Worm (Caenorhabditis elegans) whole organism, mixed stage, embryonic: Measurements from ENCODE around the gene frpr-2.

Experiments
- M03D4.4 ChIP-seq: sonication (generic microtip); optimal IDR thresholded peaks from 2 replicates; lab custom pipeline; 2017; ENCODE audit warnings: mild to moderate bottlenecking, missing genetic modification characterization, missing compliant biosample characterization
- bed-3 ChIP-seq: fragments of 200-800 bp; sonication (Bioruptor generic); optimal IDR thresholded peaks from 3 replicates; lab custom pipeline; 2018; ENCODE audit warnings: mild to moderate bottlenecking, missing genetic modification characterization, moderate library complexity, missing compliant biosample characterization
- blmp-1 ChIP-seq: fragments of 150-350 bp; optimal IDR thresholded peaks from 2 replicates; lab custom pipeline; 2014; ENCODE audit warnings: missing biosample characterization, missing genetic modification characterization
- ceh-39 ChIP-seq: fragments of 150-350 bp; optimal IDR thresholded peaks from 2 replicates; lab custom pipeline; 2014; ENCODE audit warnings: missing biosample characterization, missing genetic modification characterization
- ceh-43 ChIP-seq: fragments of 200-800 bp; sonication (Bioruptor generic); optimal IDR thresholded peaks from 2 replicates; lab custom pipeline; 2018; ENCODE audit warnings: mild to moderate bottlenecking, missing genetic modification characterization, moderate library complexity, missing compliant biosample characterization
- ceh-83 ChIP-seq: fragments of 200-800 bp; sonication (Bioruptor generic); optimal IDR thresholded peaks from 2 replicates; lab custom pipeline; 2018; ENCODE audit warnings: mild to moderate bottlenecking, missing genetic modification characterization, missing compliant biosample characterization
- ces-1 ChIP-seq: fragments of 150-350 bp; optimal IDR thresholded peaks from 2 replicates; lab custom pipeline; 2014; ENCODE audit warnings: missing biosample characterization, missing genetic modification reagents, missing genetic modification characterization
- cnd-1 ChIP-seq: fragments of 200-800 bp; sonication (Bioruptor generic); optimal IDR thresholded peaks from 2 replicates; lab custom pipeline; 2018; ENCODE audit warnings: mild to moderate bottlenecking, missing genetic modification characterization, missing compliant biosample characterization
- elt-1 ChIP-seq: sonication (generic microtip); optimal IDR thresholded peaks from 2 replicates; lab custom pipeline; 2017; ENCODE audit warnings: missing genetic modification characterization, mild to moderate bottlenecking, missing compliant biosample characterization, antibody characterized with exemption, moderate library complexity, borderline replicate concordance; ENCODE audit not compliant: insufficient read depth
- elt-3 ChIP-seq: fragments of 150-350 bp; optimal IDR thresholded peaks from 2 replicates; lab custom pipeline; 2014; ENCODE audit warnings: missing biosample characterization, missing genetic modification characterization
- flh-1 ChIP-seq: fragments of 200-800 bp; sonication (Bioruptor generic); optimal IDR thresholded peaks from 2 replicates; lab custom pipeline; 2018; ENCODE audit warnings: mild to moderate bottlenecking, missing genetic modification characterization, moderate library complexity, missing compliant biosample characterization
- ham-2 ChIP-seq: fragments of 200-800 bp; sonication (Bioruptor generic); optimal IDR thresholded peaks from 2 replicates; lab custom pipeline; 2018; ENCODE audit warnings: mild to moderate bottlenecking, missing genetic modification characterization, missing compliant biosample characterization
- hlh-1 ChIP-seq: fragments of 150-350 bp; optimal IDR thresholded peaks from 2 replicates; lab custom pipeline; 2014; ENCODE audit warnings: missing biosample characterization, missing genetic modification reagents, missing genetic modification characterization
- lin-13 ChIP-seq: fragments of 150-350 bp; optimal IDR thresholded peaks from 2 replicates; lab custom pipeline; 2014; ENCODE audit warnings: missing biosample characterization, missing genetic modification characterization
- lsy-2 ChIP-seq: fragments of 150-350 bp; optimal IDR thresholded peaks from 2 replicates; lab custom pipeline; 2014; ENCODE audit warnings: missing biosample characterization, missing genetic modification characterization
- mab-5 ChIP-seq: fragments of 150-350 bp; optimal IDR thresholded peaks from 2 replicates; lab custom pipeline; 2014; ENCODE audit warnings: missing biosample characterization, missing genetic modification characterization
- mep-1 ChIP-seq: fragments of 150-350 bp; optimal IDR thresholded peaks from 2 replicates; lab custom pipeline; 2017; ENCODE audit warnings: missing biosample characterization, missing genetic modification reagents, missing genetic modification characterization, inconsistent platforms
- mls-2 ChIP-seq: sonication (generic microtip); optimal IDR thresholded peaks from 2 replicates; lab custom pipeline; 2016; ENCODE audit warnings: mild to moderate bottlenecking, missing genetic modification characterization, moderate library complexity, missing compliant biosample characterization
- nhr-12 ChIP-seq: fragments of 150-350 bp; optimal IDR thresholded peaks from 2 replicates; lab custom pipeline; 2014; ENCODE audit warnings: missing biosample characterization, missing genetic modification characterization
- nhr-237 ChIP-seq: fragments of 150-350 bp; optimal IDR thresholded peaks from 2 replicates; lab custom pipeline; 2014; ENCODE audit warnings: missing biosample characterization, missing genetic modification characterization
- nhr-28 ChIP-seq: fragments of 150-350 bp; optimal IDR thresholded peaks from 2 replicates; lab custom pipeline; 2014; ENCODE audit warnings: missing biosample characterization, missing genetic modification characterization
- nhr-76 ChIP-seq: sonication (generic microtip); optimal IDR thresholded peaks from 2 replicates; lab custom pipeline; 2017; ENCODE audit warnings: missing biosample characterization, missing genetic modification characterization
- pha-4 ChIP-seq: fragments of 150-350 bp; optimal IDR thresholded peaks from 2 replicates; lab custom pipeline; 2018; ENCODE audit warnings: missing biosample characterization, missing genetic modification reagents, missing genetic modification characterization
- snpc-4 ChIP-seq: fragments of 150-350 bp; optimal IDR thresholded peaks from 2 replicates; lab custom pipeline; 2014; ENCODE audit warnings: missing biosample characterization, missing genetic modification characterization
- sptf-1 ChIP-seq: sonication (generic microtip); optimal IDR thresholded peaks from 2 replicates; lab custom pipeline; 2017; ENCODE audit warnings: mild to moderate bottlenecking, missing genetic modification characterization, moderate library complexity, missing compliant biosample characterization
- tbx-8 ChIP-seq: fragments of 200-800 bp; sonication (Bioruptor generic); optimal IDR thresholded peaks from 2 replicates; lab custom pipeline; 2018; ENCODE audit warnings: mild to moderate bottlenecking, missing genetic modification characterization, moderate library complexity, missing compliant biosample characterization
- unc-120 ChIP-seq: sonication (generic microtip); optimal IDR thresholded peaks from 2 replicates; lab custom pipeline; 2017; ENCODE audit warnings: missing genetic modification characterization, missing compliant biosample characterization; ENCODE audit not compliant: poor library complexity, severe bottlenecking
- unc-39 ChIP-seq: fragments of 150-350 bp; optimal IDR thresholded peaks from 2 replicates; lab custom pipeline; 2014; ENCODE audit warnings: missing biosample characterization, missing genetic modification characterization
- unc-62 ChIP-seq: fragments of 150-350 bp; optimal IDR thresholded peaks from 2 replicates; lab custom pipeline; 2014; ENCODE audit warnings: missing biosample characterization, missing genetic modification reagents, missing genetic modification characterization
- zip-8 ChIP-seq: fragments of 150-350 bp; optimal IDR thresholded peaks from 2 replicates; lab custom pipeline; 2014; ENCODE audit warnings: missing biosample characterization, missing genetic modification characterization
- ztf-11 ChIP-seq: fragments of 150-350 bp; optimal IDR thresholded peaks from 2 replicates; lab custom pipeline; 2014; ENCODE audit warnings: missing biosample characterization, missing genetic modification characterization

Gene frpr-2

DNA sequence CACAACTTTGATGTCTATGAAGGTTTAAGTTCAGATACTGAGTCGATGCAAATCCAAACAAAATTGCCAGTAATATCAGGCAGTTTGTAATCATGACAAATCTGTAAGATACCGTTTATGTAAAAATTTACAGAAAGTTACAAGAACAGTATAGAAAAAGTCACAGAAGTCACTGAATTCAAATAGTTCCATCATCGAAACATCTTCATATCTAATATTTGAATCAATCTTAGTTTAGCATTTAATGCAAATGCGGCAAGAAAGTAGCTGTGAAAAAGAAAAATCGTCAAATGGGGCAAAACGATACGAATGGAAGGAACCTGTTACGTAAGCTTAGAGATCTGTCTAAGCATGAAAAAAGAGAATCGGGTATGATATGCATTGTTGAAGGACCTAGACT lies 22.1 kb upstream of the frpr-2 start, which contains the start of gene gmap-2:
gmap-2 (minus strand) TSS at position 101 of the 400 bp plus-strand sequence.
- TF ChIP-seq sptf-1 (no peak), M03D4.4 (tag; lab: Kevin White, UChicago) (no peak), nhr-237 (tag; lab: Kevin White, UChicago) (no peak), ham-2 (no peak), unc-39 (tag; lab: Kevin White, UChicago) (no peak), nhr-12 (tag; lab: Kevin White, UChicago) (no peak), ztf-11 (no peak), tbx-8 (GFP tag; lab: Kevin White, UChicago) (no peak), mab-5 (tag; lab: Kevin White, UChicago) (no peak), ceh-39 (tag; lab: Kevin White, UChicago) (no peak), unc-62 (GFP tag; lab: Kevin White, UChicago) (no peak), mls-2 (tag; lab: Kevin White, UChicago) (no peak), bed-3 (no peak)
- TF ChIP-seq, all 35 proteins: peak for 0

DNA sequence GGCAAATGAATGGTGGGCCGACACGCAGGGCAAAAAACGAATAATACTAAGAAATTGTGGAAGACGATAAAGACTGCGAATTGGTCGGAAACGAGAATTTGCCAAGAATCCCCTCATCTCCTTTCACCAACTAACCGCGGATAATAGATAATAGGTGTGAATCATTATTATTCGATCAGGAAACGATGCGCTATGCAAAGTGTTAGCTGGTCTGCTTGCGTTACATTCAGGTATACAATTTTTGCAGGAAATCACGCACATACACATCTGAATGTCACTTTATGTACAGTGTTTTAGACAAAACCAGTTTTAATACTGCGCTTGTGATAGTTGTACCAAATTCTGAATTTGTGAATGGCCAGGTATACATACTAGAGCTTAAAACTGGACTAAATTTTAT lies 20.6 kb upstream of the frpr-2 start:
- TF ChIP-seq mab-5 (tag; lab: Kevin White, UChicago) = no peak
- TF ChIP-seq elt-1 (tag; lab: Kevin White, UChicago) = no peak
- no peak for TF ChIP-seq pha-4 (tag; lab: Kevin White, UChicago)
- TF ChIP-seq ceh-43 = no peak
- TF ChIP-seq unc-120 = no peak
- no peak for TF ChIP-seq cnd-1 (tag; lab: Kevin White, UChicago)

DNA sequence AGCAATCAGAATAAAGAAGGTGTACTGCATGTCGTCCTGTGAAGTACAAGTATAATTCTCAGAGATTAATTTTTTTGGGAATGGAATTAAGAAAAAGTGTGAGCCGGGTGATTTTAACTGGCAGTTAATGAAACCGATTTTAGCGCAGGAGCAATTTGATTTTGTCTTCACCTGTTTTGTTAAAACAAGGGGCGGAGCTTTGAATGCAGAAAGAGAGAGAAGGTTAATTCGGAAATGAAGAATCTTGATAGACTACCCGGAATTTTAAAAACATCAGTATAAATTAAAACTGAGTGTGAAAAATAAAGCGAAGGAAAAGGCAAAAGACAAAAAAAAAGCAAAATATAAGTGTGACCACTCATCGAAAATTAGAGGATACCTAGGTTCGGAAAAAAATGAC lies 18.7 kb upstream of the frpr-2 start, which contains the start of gene C05E7.3:
C05E7.3 (minus strand) TSS at position 101 of the 400 bp plus-strand sequence.
- TF ChIP-seq ztf-11 (no peak), nhr-76 (tag; lab: Kevin White, UChicago) (no peak), lsy-2 (tag; lab: Kevin White, UChicago) (no peak), bed-3 (no peak), nhr-237 (tag; lab: Kevin White, UChicago) (no peak), tbx-8 (GFP tag; lab: Kevin White, UChicago) (no peak), M03D4.4 (tag; lab: Kevin White, UChicago) (no peak), nhr-12 (tag; lab: Kevin White, UChicago) (no peak), unc-120 (no peak), flh-1 (GFP tag; lab: Kevin White, UChicago) (no peak), nhr-28 (no peak), pha-4 (tag; lab: Kevin White, UChicago) (no peak), ceh-39 (tag; lab: Kevin White, UChicago) (no peak), sptf-1 (no peak), elt-1 (tag; lab: Kevin White, UChicago) (no peak), ceh-83 (GFP tag; lab: Kevin White, UChicago) (no peak), elt-3 (no peak), zip-8 (tag; lab: Kevin White, UChicago) (no peak)
- TF ChIP-seq, all 35 proteins: peak for 0

DNA sequence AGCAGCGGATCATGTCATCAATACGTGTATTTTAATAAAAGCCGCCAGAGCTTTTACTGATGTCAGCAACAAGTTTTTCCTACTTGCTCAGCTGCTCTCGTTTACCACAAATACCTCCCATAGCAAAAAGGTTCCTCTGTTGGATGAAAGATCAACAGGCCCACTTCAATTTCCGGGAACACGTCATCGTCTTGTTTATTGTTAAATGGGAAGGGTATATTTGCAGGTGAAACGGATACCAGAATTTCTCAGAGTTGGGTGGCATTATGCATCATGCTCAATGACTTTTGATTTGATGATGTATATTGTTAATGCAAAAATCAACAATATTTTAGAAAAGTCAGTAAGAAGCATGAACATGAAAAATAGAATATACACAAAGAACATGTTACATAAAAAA lies 14.1 kb upstream of the frpr-2 start:
- TF ChIP-seq nhr-237 (tag; lab: Kevin White, UChicago) = no peak
- TF ChIP-seq ceh-39 (tag; lab: Kevin White, UChicago) = no peak
- no peak for TF ChIP-seq mls-2 (tag; lab: Kevin White, UChicago)
- no peak for TF ChIP-seq cnd-1 (tag; lab: Kevin White, UChicago)
- no peak for TF ChIP-seq hlh-1 (tag; lab: Kevin White, UChicago)
- TF ChIP-seq mep-1 = no peak
- no peak for TF ChIP-seq unc-120
- TF ChIP-seq lsy-2 (tag; lab: Kevin White, UChicago) = no peak
- no peak for TF ChIP-seq blmp-1 (tag; lab: Kevin White, UChicago)
- no peak for TF ChIP-seq unc-62 (GFP tag; lab: Kevin White, UChicago)
- no peak for TF ChIP-seq ces-1 (GFP tag; lab: Kevin White, UChicago)
- no peak for TF ChIP-seq lin-13 (tag; lab: Kevin White, UChicago)
- TF ChIP-seq ztf-11 = no peak
- no peak for TF ChIP-seq nhr-28
- no peak for TF ChIP-seq snpc-4
- TF ChIP-seq ham-2 = no peak
- TF ChIP-seq sptf-1 = no peak

DNA sequence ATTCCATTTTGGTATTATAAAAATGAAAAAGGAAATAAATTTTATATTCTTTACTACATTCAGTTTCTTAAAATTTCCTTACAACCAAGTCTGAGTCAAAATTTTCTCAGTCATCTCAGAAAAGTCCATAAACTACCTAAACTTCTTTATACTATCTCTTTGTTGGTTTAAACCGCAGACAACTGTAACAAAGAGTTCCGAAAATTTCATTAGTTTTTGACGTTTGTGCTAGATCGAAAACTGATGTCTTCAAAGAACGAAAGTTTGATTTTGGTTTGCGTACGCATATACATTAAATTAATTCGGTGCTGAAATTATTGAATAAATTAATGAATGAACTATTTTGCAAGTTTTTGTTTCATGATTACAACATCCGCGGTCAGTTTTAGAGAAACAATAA lies 6.4 kb upstream of the frpr-2 start:
- TF ChIP-seq elt-3 (no peak), ham-2 (no peak), unc-120 (no peak), ceh-43 (no peak), ztf-11 (no peak), mab-5 (tag; lab: Kevin White, UChicago) (no peak), lsy-2 (tag; lab: Kevin White, UChicago) (no peak), mls-2 (tag; lab: Kevin White, UChicago) (no peak), bed-3 (no peak), unc-62 (GFP tag; lab: Kevin White, UChicago) (no peak)
